Worm (Caenorhabditis elegans): Measurements from ENCODE around the gene snai-1.

- no peak for TF ChIP-seq pqm-1 (tag; optimal IDR thresholded peaks at IDR 0.05)
- no peak for TF ChIP-seq spr-1 (tag; optimal IDR thresholded peaks at IDR 0.05)
- no peak for TF ChIP-seq mep-1 (tag; optimal IDR thresholded peaks at IDR 0.05)
- TF ChIP-seq aly-2 (tag; optimal IDR thresholded peaks at IDR 0.05): no peak
- TF ChIP-seq lin-39 (tag; optimal IDR thresholded peaks at IDR 0.05): no peak
- TF ChIP-seq fos-1 (tag; optimal IDR thresholded peaks at IDR 0.05): no peak
- no peak for TF ChIP-seq gei-8 (GFP tag; optimal IDR thresholded peaks at IDR 0.05)
- TF ChIP-seq madf-5 (GFP tag; IDR thresholded peaks at IDR 0.05): no peak
Observed at ce11 chrIV:266148-266547, 47.4 kb downstream of the snai-1 start, which contains the start of gene T21D12.12.
